Fruit fly (Drosophila melanogaster) whole organism, embryonic: ENCODE measurements around the gene CG15539.

Experiments
- BEAF-32 ChIP-seq: fragments of 200-800 bp; sonication (Bioruptor generic); optimal IDR thresholded peaks from 3 replicates; lab custom pipeline; 2017; ENCODE audit warnings: missing biosample characterization, missing genetic modification characterization, mild to moderate bottlenecking, moderate library complexity, missing genetic modification reagents
- CG10543 ChIP-seq: fragments of 200-800 bp; sonication (Bioruptor generic); optimal IDR thresholded peaks from 3 replicates; lab custom pipeline; 2017; ENCODE audit warnings: missing biosample characterization, mild to moderate bottlenecking, missing genetic modification characterization, moderate library complexity
- CG11398 ChIP-seq: fragments of 200-800 bp; sonication (Bioruptor generic); optimal IDR thresholded peaks from 2 replicates; lab custom pipeline; 2016; ENCODE audit warnings: missing biosample characterization, missing genetic modification characterization
- CG11560 ChIP-seq: fragments of 200-800 bp; sonication (Bioruptor generic); IDR thresholded peaks from 3 replicates; pipeline ENCODE4 v1.3.6; 2022; ENCODE audit warnings: missing biosample characterization, missing genetic modification characterization
- CG12391 ChIP-seq: fragments of 200-800 bp; sonication (Bioruptor generic); optimal IDR thresholded peaks from 3 replicates; lab custom pipeline; 2018; ENCODE audit warnings: missing biosample characterization, mild to moderate bottlenecking, missing genetic modification characterization, moderate library complexity
- CG12744 ChIP-seq: fragments of 200-800 bp; sonication (Bioruptor generic); optimal IDR thresholded peaks from 2 replicates; lab custom pipeline; 2016; ENCODE audit warnings: missing biosample characterization, missing genetic modification characterization
- CG13296 ChIP-seq: fragments of 200-800 bp; sonication (Bioruptor generic); optimal IDR thresholded peaks from 3 replicates; lab custom pipeline; 2018; ENCODE audit warnings: missing biosample characterization, mild to moderate bottlenecking, missing genetic modification characterization
- CG13624 ChIP-seq: fragments of 200-800 bp; sonication (Bioruptor generic); optimal IDR thresholded peaks from 2 replicates; lab custom pipeline; 2016; ENCODE audit warnings: missing biosample characterization, missing genetic modification characterization
- CG14441 ChIP-seq: fragments of 200-800 bp; sonication (Bioruptor generic); IDR thresholded peaks from 2 replicates; pipeline ENCODE4 v1.3.6; 2022; ENCODE audit warnings: missing biosample characterization, missing genetic modification characterization
- CG15479 ChIP-seq: fragments of 200-800 bp; sonication (Bioruptor generic); optimal IDR thresholded peaks from 3 replicates; lab custom pipeline; 2019; ENCODE audit warnings: missing biosample characterization, mild to moderate bottlenecking, missing genetic modification characterization, moderate library complexity
- CG17568 ChIP-seq: fragments of 200-800 bp; sonication (Bioruptor generic); optimal IDR thresholded peaks from 2 replicates; lab custom pipeline; 2018; ENCODE audit warnings: missing biosample characterization, mild to moderate bottlenecking, missing genetic modification characterization, moderate library complexity
- CG17912 ChIP-seq: fragments of 200-800 bp; sonication (Bioruptor generic); optimal IDR thresholded peaks from 2 replicates; lab custom pipeline; 2018; ENCODE audit warnings: missing biosample characterization, mild to moderate bottlenecking, missing genetic modification characterization
- CG2129 ChIP-seq: fragments of 200-800 bp; sonication (Bioruptor generic); IDR thresholded peaks from 2 replicates; pipeline ENCODE4 v1.3.6; 2022; ENCODE audit warnings: missing biosample characterization, missing genetic modification characterization; ENCODE audit not compliant: partially characterized antibody
- CG32532 ChIP-seq: fragments of 200-800 bp; sonication (Bioruptor generic); IDR thresholded peaks from 2 replicates; pipeline ENCODE4 v1.3.6; 2022; ENCODE audit warnings: missing biosample characterization, missing genetic modification characterization
- CG32767 ChIP-seq: fragments of 200-800 bp; sonication (Bioruptor generic); IDR thresholded peaks from 2 replicates; pipeline ENCODE4 v1.3.6; 2022; ENCODE audit warnings: missing biosample characterization, missing genetic modification characterization
- CG3995 ChIP-seq: fragments of 200-800 bp; sonication (Bioruptor generic); optimal IDR thresholded peaks from 3 replicates; lab custom pipeline; 2016; ENCODE audit warnings: missing biosample characterization, missing genetic modification characterization
- CG4360 ChIP-seq: fragments of 200-800 bp; sonication (Bioruptor generic); IDR thresholded peaks from 2 replicates; pipeline ENCODE4 v1.3.6; 2022; ENCODE audit warnings: missing biosample characterization, missing genetic modification characterization
- CG4820 ChIP-seq: fragments of 200-800 bp; sonication (Bioruptor generic); optimal IDR thresholded peaks from 3 replicates; lab custom pipeline; 2016; ENCODE audit warnings: missing biosample characterization, missing genetic modification characterization
- CG5180 ChIP-seq: fragments of 200-800 bp; sonication (Bioruptor generic); optimal IDR thresholded peaks from 3 replicates; lab custom pipeline; 2017; ENCODE audit warnings: missing biosample characterization, missing genetic modification characterization, mild to moderate bottlenecking, moderate library complexity, missing genetic modification reagents
- CG6254 ChIP-seq: fragments of 200-800 bp; sonication (Bioruptor generic); optimal IDR thresholded peaks from 3 replicates; lab custom pipeline; 2017; ENCODE audit warnings: mild to moderate bottlenecking, missing biosample characterization, missing genetic modification reagents, missing genetic modification characterization
- CG6791 ChIP-seq: fragments of 200-800 bp; sonication (Bioruptor generic); IDR thresholded peaks from 3 replicates; pipeline ENCODE4 v1.3.6; 2022; ENCODE audit warnings: missing biosample characterization, missing genetic modification characterization; ENCODE audit not compliant: partially characterized antibody
- CG7556 ChIP-seq: fragments of 200-800 bp; sonication (Bioruptor generic); optimal IDR thresholded peaks from 2 replicates; lab custom pipeline; 2017; ENCODE audit warnings: missing biosample characterization, mild to moderate bottlenecking, missing genetic modification characterization
- CG9727 ChIP-seq: fragments of 200-800 bp; sonication (Bioruptor generic); optimal IDR thresholded peaks from 3 replicates; lab custom pipeline; 2017; ENCODE audit warnings: missing biosample characterization, mild to moderate bottlenecking, missing genetic modification characterization
- D19A ChIP-seq: fragments of 200-800 bp; optimal IDR thresholded peaks from 3 replicates; lab custom pipeline; 2019; ENCODE audit warnings: missing biosample characterization, mild to moderate bottlenecking, missing genetic modification characterization, moderate library complexity
- Dad ChIP-seq: fragments of 200-800 bp; sonication (Bioruptor generic); optimal IDR thresholded peaks from 3 replicates; lab custom pipeline; 2016; ENCODE audit warnings: missing biosample characterization, missing genetic modification characterization
- Dek ChIP-seq: fragments of 200-800 bp; sonication (Bioruptor generic); optimal IDR thresholded peaks from 3 replicates; lab custom pipeline; 2019; ENCODE audit warnings: missing biosample characterization, mild to moderate bottlenecking, missing genetic modification characterization, moderate library complexity
- E2f1 ChIP-seq: fragments of 200-800 bp; sonication (Bioruptor generic); IDR thresholded peaks from 2 replicates; pipeline ENCODE4 v1.3.6; 2022; ENCODE audit warnings: missing biosample characterization, missing genetic modification characterization
- Elba2 ChIP-seq: fragments of 200-800 bp; sonication (Bioruptor generic); optimal IDR thresholded peaks from 3 replicates; lab custom pipeline; 2016; ENCODE audit warnings: missing biosample characterization, missing genetic modification characterization
- Fer2 ChIP-seq: fragments of 200-800 bp; sonication (Bioruptor generic); optimal IDR thresholded peaks from 2 replicates; lab custom pipeline; 2018; ENCODE audit warnings: missing biosample characterization, mild to moderate bottlenecking, missing genetic modification characterization, moderate library complexity
- Hr3 ChIP-seq: fragments of 200-800 bp; sonication (Bioruptor generic); optimal IDR thresholded peaks from 3 replicates; lab custom pipeline; 2016; ENCODE audit warnings: missing biosample characterization, missing genetic modification characterization
- Hr39 ChIP-seq: fragments of >200 bp; optimal IDR thresholded peaks from 2 replicates; lab custom pipeline; 2017
- Mrtf ChIP-seq: fragments of 200-800 bp; sonication (Bioruptor generic); IDR thresholded peaks from 3 replicates; pipeline ENCODE4 v1.3.6; 2022; ENCODE audit warnings: missing biosample characterization, missing genetic modification characterization
- Oli ChIP-seq: fragments of 200-800 bp; sonication (Bioruptor generic); optimal IDR thresholded peaks from 2 replicates; lab custom pipeline; 2018; ENCODE audit warnings: missing biosample characterization, mild to moderate bottlenecking, missing genetic modification characterization, moderate library complexity
- Vsx1 ChIP-seq: fragments of 200-800 bp; sonication (Bioruptor generic); optimal IDR thresholded peaks from 2 replicates; lab custom pipeline; 2017; ENCODE audit warnings: missing biosample characterization, mild to moderate bottlenecking, missing genetic modification characterization, missing genetic modification reagents
- YL-1 ChIP-seq: fragments of 200-800 bp; sonication (Bioruptor generic); optimal IDR thresholded peaks from 3 replicates; lab custom pipeline; 2017; ENCODE audit warnings: missing biosample characterization, mild to moderate bottlenecking, missing genetic modification characterization
- ab ChIP-seq: fragments of 200-800 bp; sonication (Bioruptor generic); optimal IDR thresholded peaks from 2 replicates; lab custom pipeline; 2016; ENCODE audit warnings: missing biosample characterization, missing genetic modification characterization
- amos ChIP-seq: fragments of 200-800 bp; sonication (Bioruptor generic); IDR thresholded peaks from 2 replicates; pipeline ENCODE4 v1.3.6; 2022; ENCODE audit warnings: missing biosample characterization, missing genetic modification characterization; ENCODE audit not compliant: partially characterized antibody
- dmrt11E ChIP-seq: fragments of 200-800 bp; sonication (Bioruptor generic); optimal IDR thresholded peaks from 3 replicates; lab custom pipeline; 2018; ENCODE audit warnings: missing biosample characterization, mild to moderate bottlenecking, missing genetic modification characterization, moderate library complexity
- fd3F ChIP-seq: fragments of 200-800 bp; sonication (Bioruptor generic); optimal IDR thresholded peaks from 2 replicates; lab custom pipeline; 2018; ENCODE audit warnings: missing biosample characterization, mild to moderate bottlenecking, missing genetic modification characterization, moderate library complexity
- gce ChIP-seq: fragments of 200-800 bp; sonication (Bioruptor generic); IDR thresholded peaks from 3 replicates; pipeline ENCODE4 v1.3.6; 2022; ENCODE audit warnings: missing biosample characterization, missing genetic modification characterization
- inv ChIP-seq: fragments of 200-800 bp; sonication (Bioruptor generic); IDR thresholded peaks from 2 replicates; pipeline ENCODE4 v1.3.6; 2022; ENCODE audit warnings: missing biosample characterization, missing genetic modification characterization; ENCODE audit not compliant: partially characterized antibody
- jing ChIP-seq: fragments of 200-800 bp; sonication (Bioruptor generic); optimal IDR thresholded peaks from 2 replicates; lab custom pipeline; 2018; ENCODE audit warnings: missing biosample characterization, mild to moderate bottlenecking, missing genetic modification characterization
- mld ChIP-seq: fragments of 200-800 bp; sonication (Bioruptor generic); IDR thresholded peaks from 3 replicates; pipeline ENCODE4 v1.3.6; 2022; ENCODE audit warnings: missing biosample characterization, missing genetic modification characterization; ENCODE audit not compliant: partially characterized antibody
- nerfin-1 ChIP-seq: fragments of 200-800 bp; sonication (Bioruptor generic); optimal IDR thresholded peaks from 3 replicates; lab custom pipeline; 2019; ENCODE audit warnings: missing biosample characterization, mild to moderate bottlenecking, missing genetic modification characterization, moderate library complexity
- oc ChIP-seq: fragments of 200-800 bp; sonication (Bioruptor generic); optimal IDR thresholded peaks from 2 replicates; lab custom pipeline; 2018; ENCODE audit warnings: missing biosample characterization, mild to moderate bottlenecking, missing genetic modification characterization, moderate library complexity
- odd ChIP-seq: fragments of 200-800 bp; sonication (Bioruptor generic); optimal IDR thresholded peaks from 2 replicates; lab custom pipeline; 2017; ENCODE audit warnings: missing biosample characterization, mild to moderate bottlenecking, missing genetic modification characterization
- onecut ChIP-seq: fragments of 200-800 bp; sonication (Bioruptor generic); IDR thresholded peaks from 2 replicates; pipeline ENCODE4 v1.3.6; 2022; ENCODE audit warnings: missing biosample characterization, missing genetic modification characterization
- stwl ChIP-seq: fragments of 200-800 bp; sonication (Bioruptor generic); optimal IDR thresholded peaks from 3 replicates; lab custom pipeline; 2018; ENCODE audit warnings: missing biosample characterization, mild to moderate bottlenecking, missing genetic modification characterization, moderate library complexity
- sug ChIP-seq: fragments of 200-800 bp; optimal IDR thresholded peaks from 2 replicates; lab custom pipeline; 2019; ENCODE audit warnings: missing biosample characterization, mild to moderate bottlenecking, missing genetic modification characterization, moderate library complexity

Gene CG15539

DNA sequence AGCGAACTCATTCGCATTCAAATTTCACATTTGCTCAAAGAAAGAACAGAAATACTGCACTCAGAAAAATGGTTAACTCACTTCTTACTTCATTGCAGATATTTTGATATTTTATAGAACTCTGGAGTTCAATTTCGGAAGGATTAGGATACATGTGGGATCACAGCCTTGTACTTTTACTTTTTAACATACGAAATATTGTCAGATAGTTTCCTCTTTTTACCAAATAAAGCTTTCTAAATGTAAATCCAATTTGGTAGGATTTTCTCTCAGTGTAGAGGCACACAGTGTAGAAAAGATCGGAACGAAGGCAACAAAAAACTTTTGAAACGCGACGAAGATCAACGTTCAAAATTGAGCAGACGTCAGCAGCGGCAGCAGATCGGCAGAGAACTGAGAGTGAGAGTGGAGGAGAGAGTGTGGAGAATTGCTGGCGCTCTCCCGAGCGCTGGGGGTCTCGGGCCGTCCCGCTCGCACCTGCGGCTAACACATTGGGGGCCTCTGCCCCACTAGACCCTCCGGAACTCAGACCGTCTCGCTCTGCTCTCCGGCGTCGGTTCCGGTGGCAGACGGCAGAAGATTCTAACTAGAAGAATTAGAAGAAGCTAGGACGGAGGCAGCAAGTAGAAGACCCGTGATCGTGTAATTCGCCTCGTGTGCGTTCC, 26.3 kb downstream of the CG15539 start, which contains the start of gene tmod (continued):
- TF ChIP-seq CG14441 (GFP tag; lab: Robert Waterston, UW) (0 out of 2 replicates have a peak, but pooled peaks have one; percentile 5), CG7556 (GFP tag; lab: Kevin White, UChicago) (peak; percentile 18), onecut (GFP tag; lab: Robert Waterston, UW) (0 out of 2 replicates have a peak, but pooled peaks have one; percentile 28), CG4360 (no peak), jing (GFP tag; lab: Kevin White, UChicago) (no peak), Hr39 (lab: Kevin White, UChicago) (no peak), CG13624 (GFP tag; lab: Kevin White, UChicago) (no peak), CG6791 (GFP tag; lab: Robert Waterston, UW) (no peak), CG3995 (GFP tag; lab: Kevin White, UChicago) (no peak), Hr3 (GFP tag; lab: Kevin White, UChicago) (peak; percentile 23), Elba2 (GFP tag; lab: Kevin White, UChicago) (no peak), BEAF-32 (GFP tag; lab: Kevin White, UChicago) (no peak), Oli (tag; lab: Kevin White, UChicago) (peak; percentile 61), Dek (tag; lab: Kevin White, UChicago) (no peak), odd (GFP tag; lab: Kevin White, UChicago) (no peak), inv (GFP tag; lab: Robert Waterston, UW) (no peak), oc (no peak), E2f1 (GFP tag; lab: Robert Waterston, UW) (peak; percentile 24; the same call in 1 of the 2 replicates), CG12391 (tag; lab: Kevin White, UChicago) (peak; percentile 62), Vsx1 (no peak), CG6254 (peak; percentile 44), CG17568 (GFP tag; lab: Kevin White, UChicago) (peak; percentile 2), nerfin-1 (tag; lab: Kevin White, UChicago) (peak; percentile 53), amos (GFP tag; lab: Robert Waterston, UW) (no peak), gce (GFP tag; lab: Robert Waterston, UW) (no peak), CG4820 (peak; percentile 43), CG15479 (GFP tag; lab: Kevin White, UChicago) (no peak), CG12744 (GFP tag; lab: Kevin White, UChicago) (no peak), Fer2 (tag; lab: Kevin White, UChicago) (no peak), fd3F (GFP tag; lab: Kevin White, UChicago) (no peak), ab (no peak), CG32767 (0 out of 2 replicates have a peak, but pooled peaks have one; percentile 32), sug (tag; lab: Kevin White, UChicago) (peak; percentile 83), dmrt11E (tag; lab: Kevin White, UChicago) (peak; percentile 62), CG13296 (GFP tag; lab: Kevin White, UChicago) (no peak), YL-1 (no peak), CG11560 (tag; lab: Robert Waterston, UW) (no peak), mld (no peak), stwl (no peak), CG32532 (GFP tag; lab: Robert Waterston, UW) (peak; percentile 70; the same call in 1 of the 2 replicates), Mrtf (GFP tag; lab: Robert Waterston, UW) (no peak), CG17912 (GFP tag; lab: Kevin White, UChicago) (no peak), CG10543 (peak; percentile 64), D19A (tag; lab: Kevin White, UChicago) (peak; percentile 54), CG2129 (GFP tag; lab: Robert Waterston, UW) (no peak), CG5180 (peak; percentile 21), CG9727 (GFP tag; lab: Kevin White, UChicago) (peak; percentile 36), Dad (peak; percentile 7), CG11398 (GFP tag; lab: Kevin White, UChicago) (no peak)
